Worm (Caenorhabditis elegans) whole organism, L3 larva: ENCODE measurements around the gene F40E10.5.

Experiments
- lin-15B ChIP-seq: fragments of 150-350 bp; optimal IDR thresholded peaks from 2 replicates; lab custom pipeline; 2014; ENCODE audit warnings: missing biosample characterization, missing genetic modification characterization
- nhr-76 ChIP-seq: fragments of 150-350 bp; sonication (generic microtip); optimal IDR thresholded peaks from 5 replicates; lab custom pipeline; 2014; ENCODE audit warnings: missing biosample characterization, missing genetic modification characterization
- pha-4 ChIP-seq: fragments of 150-350 bp; optimal IDR thresholded peaks from 2 replicates; lab custom pipeline; 2014; ENCODE audit warnings: missing biosample characterization, missing genetic modification reagents, missing genetic modification characterization
- pqm-1 ChIP-seq: fragments of 150-350 bp; optimal IDR thresholded peaks from 2 replicates; lab custom pipeline; 2017; ENCODE audit warnings: missing biosample characterization, missing genetic modification characterization, inconsistent platforms
- sea-2 ChIP-seq: fragments of 150-350 bp; sonication (generic microtip); optimal IDR thresholded peaks from 4 replicates; lab custom pipeline; 2014; ENCODE audit warnings: missing biosample characterization, missing genetic modification reagents, missing genetic modification characterization
- snpc-4 ChIP-seq: fragments of 150-350 bp; optimal IDR thresholded peaks from 2 replicates; lab custom pipeline; 2014; ENCODE audit warnings: missing biosample characterization, missing genetic modification characterization
- unc-39 ChIP-seq: sonication (generic microtip); optimal IDR thresholded peaks from 4 replicates; lab custom pipeline; 2017; ENCODE audit warnings: missing biosample characterization, missing genetic modification characterization
- ztf-11 ChIP-seq: fragments of 150-350 bp; optimal IDR thresholded peaks from 2 replicates; lab custom pipeline; 2014; ENCODE audit warnings: missing biosample characterization, missing genetic modification characterization

DNA sequence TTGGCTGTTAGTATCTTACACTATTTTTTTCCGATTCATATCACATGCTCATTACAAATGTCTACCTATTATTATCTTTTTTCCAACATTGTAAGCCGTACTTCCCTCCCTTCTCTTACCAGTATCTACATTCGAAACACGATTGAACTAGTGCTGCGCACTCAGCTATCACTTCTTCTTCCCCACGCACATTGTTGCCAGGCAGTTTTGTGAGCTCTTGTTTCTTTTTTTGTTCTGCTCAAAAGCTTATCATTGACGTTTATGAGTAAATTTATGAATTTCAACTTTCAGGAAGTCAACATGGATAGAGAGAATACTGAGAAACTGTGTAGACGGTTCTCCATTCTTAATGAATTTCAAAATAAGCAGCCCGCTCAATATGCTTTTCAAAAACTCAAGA, 19.5 kb downstream of the F40E10.5 start, which contains the start of gene F33C8.2:
- TF ChIP-seq pha-4 (tag; lab: Kevin White, UChicago), result no peak
- TF ChIP-seq nhr-76 (tag; lab: Kevin White, UChicago), result no peak
- TF ChIP-seq snpc-4 (tag; lab: Kevin White, UChicago), result no peak
- no peak for TF ChIP-seq sea-2 (GFP tag; lab: Kevin White, UChicago)
- no peak for TF ChIP-seq lin-15B
- TF ChIP-seq unc-39, result no peak
- no peak for TF ChIP-seq ztf-11 (tag; lab: Kevin White, UChicago)
- no peak for TF ChIP-seq pqm-1 (tag; lab: Kevin White, UChicago)
